Fruit fly (Drosophila melanogaster): ENCODE results near the gene CG32318.

DNA sequence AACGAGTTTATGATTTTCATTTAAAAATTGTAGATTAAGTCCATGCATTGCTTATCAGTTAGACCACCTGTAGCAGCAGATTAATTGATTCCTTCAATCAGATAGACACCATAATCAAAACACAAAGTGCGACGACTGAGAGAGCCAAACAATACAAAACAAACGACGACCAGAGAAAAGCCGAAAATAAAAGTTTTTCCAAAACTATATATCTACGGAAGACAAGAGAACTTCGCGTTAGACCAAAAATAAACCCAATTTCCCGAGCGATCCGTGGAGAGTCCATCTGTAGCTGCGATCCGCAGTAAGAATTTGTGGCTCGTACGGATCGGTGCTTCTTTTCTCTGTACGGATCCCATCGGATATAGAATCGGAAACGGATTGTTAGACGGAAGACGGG lies 11.3 kb downstream of the CG32318 start, which contains the start of gene galene:
- TF ChIP-seq Hr78 (GFP tag; optimal IDR thresholded peaks at IDR 0.05) (no peak), br (GFP tag; optimal IDR thresholded peaks at IDR 0.05) (no peak), CG32264 (GFP tag; optimal IDR thresholded peaks at IDR 0.05) (no peak), Abd-B (GFP tag; optimal IDR thresholded peaks at IDR 0.05) (no peak), pan (optimal IDR thresholded peaks at IDR 0.05) (no peak), GATAd (GFP tag; optimal IDR thresholded peaks at IDR 0.05) (no peak), HLH106 (tag; optimal IDR thresholded peaks at IDR 0.05) (no peak), Rel (GFP tag; optimal IDR thresholded peaks at IDR 0.05) (no peak), Rel (tag; optimal IDR thresholded peaks at IDR 0.05) (no peak)

Data from whole organism, wandering third instar larva.